Fruit fly (Drosophila melanogaster): ENCODE data around the gene CG31689.

Gene CG31689

dm6 chr2L:2765659-2766373 lies 40.3 kb downstream of the CG31689 start, which contains the start of the genes Snx21 and aph-1 (continued):
- peak; percentile 91 for TF ChIP-seq lmd (GFP tag; IDR thresholded peaks at IDR 0.05)
- peak; percentile 79 for TF ChIP-seq Drgx (GFP tag; IDR thresholded peaks at IDR 0.05)
- TF ChIP-seq tio (GFP tag; optimal IDR thresholded peaks at IDR 0.05) = peak; percentile 92
- peak; percentile 83 for TF ChIP-seq CG3407 (GFP tag; optimal IDR thresholded peaks at IDR 0.05)
- peak; percentile 80 for TF ChIP-seq GATAe (GFP tag; conservative IDR thresholded peaks at IDR 0.05)
- TF ChIP-seq PHDP (tag; optimal IDR thresholded peaks at IDR 0.05) = peak; percentile 94
- peak; percentile 82 for TF ChIP-seq her (GFP tag; optimal IDR thresholded peaks at IDR 0.05)
- TF ChIP-seq CG4730 (GFP tag; IDR thresholded peaks at IDR 0.05) = peak; percentile 79
- TF ChIP-seq CG1602 (GFP tag; optimal IDR thresholded peaks at IDR 0.05) = peak; percentile 92
- TF ChIP-seq Deaf1 (tag; optimal IDR thresholded peaks at IDR 0.05) = peak; percentile 75
- TF ChIP-seq Gug (GFP tag; IDR thresholded peaks at IDR 0.05) = peak; percentile 94
- TF ChIP-seq Lpt (GFP tag; optimal IDR thresholded peaks at IDR 0.05) = no peak
- TF ChIP-seq CG1647 (GFP tag; optimal IDR thresholded peaks at IDR 0.05) = peak; percentile 81
- TF ChIP-seq CG2199 (GFP tag; IDR thresholded peaks at IDR 0.05) = 0 out of 3 replicates have a peak, but pooled peaks have one; percentile 59
- TF ChIP-seq ems (GFP tag; optimal IDR thresholded peaks at IDR 0.05) = peak; percentile 85
- peak; percentile 82 for TF ChIP-seq CG9876 (GFP tag; optimal IDR thresholded peaks at IDR 0.05)
- peak; percentile 76 for TF ChIP-seq luna (GFP tag; optimal IDR thresholded peaks at IDR 0.05)
- peak; percentile 26 for TF ChIP-seq BEAF-32 (GFP tag; optimal IDR thresholded peaks at IDR 0.05)
- TF ChIP-seq Eip74EF (GFP tag; optimal IDR thresholded peaks at IDR 0.05) = peak in 1 of 2 experiments; percentile 90
- no peak for TF ChIP-seq CG42726 (GFP tag; IDR thresholded peaks at IDR 0.05; ENCODE audit: partially characterized antibody)
- peak; percentile 77 for TF ChIP-seq CG10431 (GFP tag; optimal IDR thresholded peaks at IDR 0.05)
- peak; percentile 87 for TF ChIP-seq tin (GFP tag; optimal IDR thresholded peaks at IDR 0.05)
- TF ChIP-seq CG10979 (tag; optimal IDR thresholded peaks at IDR 0.05) = peak; percentile 91
- TF ChIP-seq CG7839 (tag; optimal IDR thresholded peaks at IDR 0.05) = peak; percentile 96
- no peak for TF ChIP-seq D (optimal IDR thresholded peaks at IDR 0.05)
- peak; percentile 91 for TF ChIP-seq D (GFP tag; optimal IDR thresholded peaks at IDR 0.05)
- TF ChIP-seq HLHmδ (GFP tag; optimal IDR thresholded peaks at IDR 0.05) = peak; percentile 20
- TF ChIP-seq tgo (GFP tag; IDR thresholded peaks at IDR 0.05) = peak; percentile 90
- peak; percentile 79 for TF ChIP-seq H2.0 (GFP tag; IDR thresholded peaks at IDR 0.05)
- TF ChIP-seq sens-2 (GFP tag; IDR thresholded peaks at IDR 0.05) = peak; percentile 76
- TF ChIP-seq shn (GFP tag; optimal IDR thresholded peaks at IDR 0.05) = peak; percentile 93
- TF ChIP-seq croc (GFP tag; conservative IDR thresholded peaks at IDR 0.05) = peak; percentile 83
- no peak for TF ChIP-seq cg (GFP tag; optimal IDR thresholded peaks at IDR 0.05)
- TF ChIP-seq Hmx (GFP tag; optimal IDR thresholded peaks at IDR 0.05) = peak; percentile 77
- TF ChIP-seq CHES-1-like (GFP tag; optimal IDR thresholded peaks at IDR 0.05) = peak; percentile 88
- no peak for TF ChIP-seq CG34224 (GFP tag; IDR thresholded peaks at IDR 0.05; ENCODE audit: partially characterized antibody)
- no peak for TF ChIP-seq bbx (GFP tag; IDR thresholded peaks at IDR 0.05; ENCODE audit: partially characterized antibody)
- TF ChIP-seq CG10654 (GFP tag; optimal IDR thresholded peaks at IDR 0.05) = peak; percentile 88
- TF ChIP-seq CG2712 (tag; optimal IDR thresholded peaks at IDR 0.05) = peak; percentile 94
- peak; percentile 88 for TF ChIP-seq ATbp (GFP tag; optimal IDR thresholded peaks at IDR 0.05)
- TF ChIP-seq zen (tag; optimal IDR thresholded peaks at IDR 0.05) = peak; percentile 89
- peak; percentile 69 for TF ChIP-seq rib (GFP tag; IDR thresholded peaks at IDR 0.05)
- peak; percentile 88 for TF ChIP-seq CG30431 (GFP tag; optimal IDR thresholded peaks at IDR 0.05)
- TF ChIP-seq Tbp (GFP tag; optimal IDR thresholded peaks at IDR 0.05) = no peak
- TF ChIP-seq CG12391 (tag; optimal IDR thresholded peaks at IDR 0.05) = peak; percentile 94
- peak; percentile 84 for TF ChIP-seq CG15514 (GFP tag; optimal IDR thresholded peaks at IDR 0.05)
- TF ChIP-seq CG32772 (GFP tag; IDR thresholded peaks at IDR 0.05) = peak; percentile 87; the same call in 1 of the 2 replicates
- peak; percentile 90 for TF ChIP-seq corto (GFP tag; optimal IDR thresholded peaks at IDR 0.05)
- TF ChIP-seq vnd (GFP tag; IDR thresholded peaks at IDR 0.05; ENCODE audit: partially characterized antibody) = no peak

All from whole organism, embryonic.